Fruit fly (Drosophila melanogaster) whole organism, adult: ENCODE data around the gene PGRP-SB1.

Experiments
- CG1620 ChIP-seq: fragments of 200-800 bp; sonication (Bioruptor generic); optimal IDR thresholded peaks from 2 replicates; lab custom pipeline; 2016; ENCODE audit warnings: missing biosample characterization, missing genetic modification characterization
- CG5204 ChIP-seq: fragments of 200-800 bp; sonication (Bioruptor generic); optimal IDR thresholded peaks from 2 replicates; lab custom pipeline; 2016; ENCODE audit warnings: missing biosample characterization, missing genetic modification characterization
- bab1 ChIP-seq: fragments of 200-800 bp; sonication (Bioruptor generic); optimal IDR thresholded peaks from 3 replicates; lab custom pipeline; 2019; ENCODE audit warnings: missing biosample characterization, mild to moderate bottlenecking, missing genetic modification characterization, moderate library complexity
- kay ChIP-seq: fragments of 200-800 bp; sonication (Bioruptor generic); peaks from one replicate; lab custom pipeline; 2016; ENCODE audit warnings: missing biosample characterization, missing genetic modification characterization, borderline replicate concordance
- ovo ChIP-seq: fragments of 200-800 bp; sonication (Bioruptor generic); optimal IDR thresholded peaks from 2 replicates; lab custom pipeline; 2016; ENCODE audit warnings: missing biosample characterization, missing genetic modification characterization
- pad ChIP-seq: fragments of 200-800 bp; sonication (Bioruptor generic); optimal IDR thresholded peaks from 3 replicates; lab custom pipeline; 2017; ENCODE audit warnings: missing biosample characterization, missing genetic modification characterization, mild to moderate bottlenecking, moderate library complexity, missing genetic modification reagents

DNA sequence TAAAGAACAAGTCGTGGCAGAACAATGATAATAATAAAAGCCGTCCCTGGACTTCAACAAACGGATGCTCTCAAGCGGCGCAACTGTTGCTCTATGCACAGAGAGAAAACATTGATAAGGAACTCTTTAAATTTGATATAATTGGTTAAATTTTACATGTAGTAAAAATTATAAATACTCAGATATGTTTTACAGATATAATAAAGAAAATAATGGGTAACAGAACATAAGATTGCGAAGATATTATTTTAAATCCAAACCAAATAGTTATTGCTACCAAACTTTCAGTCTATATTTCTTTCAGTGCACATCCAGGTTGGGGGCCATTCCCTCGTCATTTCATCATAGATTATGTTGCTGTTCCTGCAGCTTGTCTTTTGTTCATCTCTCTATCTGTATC, 21.9 kb upstream of the PGRP-SB1 start:
- TF ChIP-seq bab1 (GFP tag; lab: Kevin White, UChicago) (no peak), kay (GFP tag; lab: Kevin White, UChicago) (no peak), ovo (no peak), CG1620 (no peak), CG5204 (GFP tag; lab: Kevin White, UChicago) (no peak), pad (no peak)
